Fruit fly (Drosophila melanogaster): ENCODE data around the gene Men.

Men gene

DNA sequence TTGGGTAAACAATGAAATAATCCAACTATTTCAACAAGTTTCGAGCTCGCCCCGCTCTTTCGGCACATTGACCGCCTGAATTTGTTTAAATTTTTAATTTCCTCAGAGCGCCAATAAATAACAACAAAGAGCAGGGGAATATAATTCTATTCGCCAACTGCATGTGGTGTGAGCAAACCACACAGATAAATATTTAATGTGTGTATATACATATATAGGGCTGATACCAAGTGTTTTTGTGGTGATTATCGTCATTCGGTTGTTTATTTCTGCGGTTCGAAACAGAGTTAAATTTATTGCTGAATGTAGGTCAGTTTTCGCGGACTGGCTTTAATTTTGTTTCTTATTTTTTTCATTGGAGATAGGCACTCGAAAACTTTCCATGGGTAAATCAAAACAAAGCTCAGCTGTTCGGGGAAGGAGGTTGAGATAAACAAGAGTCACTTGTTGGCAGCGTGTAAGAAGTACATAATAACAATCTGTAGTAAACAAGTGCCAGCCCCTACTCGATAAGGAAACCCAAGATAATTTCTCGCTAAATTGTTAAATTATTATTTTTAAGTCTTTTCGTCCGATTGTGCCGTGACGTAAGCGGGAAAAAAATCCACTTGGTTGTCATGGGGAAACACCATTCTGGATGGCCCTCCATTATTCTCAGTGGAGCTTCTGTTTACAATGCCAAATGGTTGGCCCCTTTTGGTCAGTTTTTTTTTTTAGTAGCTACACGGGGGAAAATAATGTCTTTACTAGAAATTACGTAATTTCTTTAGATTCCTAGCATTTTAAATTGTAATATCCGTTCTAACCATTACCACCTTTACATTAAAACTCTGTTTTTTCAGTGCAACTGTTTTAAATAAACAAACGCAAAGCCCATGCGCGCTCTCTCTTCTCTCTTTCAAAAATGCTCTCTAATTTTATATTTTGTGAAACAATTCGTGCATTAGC is 4.4 kb downstream of the Men start (continued):
- TF ChIP-seq dsx (GFP tag; optimal IDR thresholded peaks at IDR 0.05; ENCODE audit: poor library complexity, severe bottlenecking): no peak
- peak; percentile 25 for TF ChIP-seq CG7368 (GFP tag; optimal IDR thresholded peaks at IDR 0.05)
- TF ChIP-seq Blimp-1 (GFP tag; optimal IDR thresholded peaks at IDR 0.05): no peak
- peak; percentile 24 for TF ChIP-seq acj6 (GFP tag; optimal IDR thresholded peaks at IDR 0.05)
- no peak for TF ChIP-seq Hr38 (GFP tag; optimal IDR thresholded peaks at IDR 0.05)
- TF ChIP-seq ss (GFP tag; optimal IDR thresholded peaks at IDR 0.05): peak in 1 of 2 experiments; percentile 26
- peak; percentile 52; the same call in 2 of the 3 replicates for TF ChIP-seq CG8119 (GFP tag; IDR thresholded peaks at IDR 0.05)
- TF ChIP-seq OdsH (GFP tag; optimal IDR thresholded peaks at IDR 0.05): peak; percentile 50
- TF ChIP-seq CG34406 (GFP tag; optimal IDR thresholded peaks at IDR 0.05): no peak
- no peak for TF ChIP-seq CG1621 (tag; optimal IDR thresholded peaks at IDR 0.05)
- TF ChIP-seq Eip78C (GFP tag): peak; percentile 87
- TF ChIP-seq CG6276 (GFP tag; optimal IDR thresholded peaks at IDR 0.05): peak; percentile 16
- no peak for TF ChIP-seq Ets21C (GFP tag; optimal IDR thresholded peaks at IDR 0.05)
- TF ChIP-seq CG8319 (GFP tag; optimal IDR thresholded peaks at IDR 0.05): no peak
- no peak for TF ChIP-seq CG16779 (tag; optimal IDR thresholded peaks at IDR 0.05)
- TF ChIP-seq eg (GFP tag; IDR thresholded peaks at IDR 0.05): peak; percentile 65; the same call in 1 of the 3 replicates
- no peak for TF ChIP-seq CG11902 (GFP tag; optimal IDR thresholded peaks at IDR 0.05)
- peak; percentile 34 for TF ChIP-seq Hr39 (GFP tag; optimal IDR thresholded peaks at IDR 0.05)
- TF ChIP-seq Eip93F (GFP tag; optimal IDR thresholded peaks at IDR 0.05): peak; percentile 36
- no peak for TF ChIP-seq CG3032 (tag; optimal IDR thresholded peaks at IDR 0.05)
- peak; percentile 67 for TF ChIP-seq Hr4 (GFP tag; optimal IDR thresholded peaks at IDR 0.05)
- no peak for TF ChIP-seq cyc (GFP tag; optimal IDR thresholded peaks at IDR 0.05)
- TF ChIP-seq CG6792 (GFP tag; optimal IDR thresholded peaks at IDR 0.05): peak; percentile 41
- TF ChIP-seq CG6163 (GFP tag; IDR thresholded peaks at IDR 0.05): peak; percentile 68
- peak; percentile 40 for TF ChIP-seq fd59A (GFP tag; optimal IDR thresholded peaks at IDR 0.05)
- TF ChIP-seq fd85E (GFP tag; optimal IDR thresholded peaks at IDR 0.05): no peak

DNA sequence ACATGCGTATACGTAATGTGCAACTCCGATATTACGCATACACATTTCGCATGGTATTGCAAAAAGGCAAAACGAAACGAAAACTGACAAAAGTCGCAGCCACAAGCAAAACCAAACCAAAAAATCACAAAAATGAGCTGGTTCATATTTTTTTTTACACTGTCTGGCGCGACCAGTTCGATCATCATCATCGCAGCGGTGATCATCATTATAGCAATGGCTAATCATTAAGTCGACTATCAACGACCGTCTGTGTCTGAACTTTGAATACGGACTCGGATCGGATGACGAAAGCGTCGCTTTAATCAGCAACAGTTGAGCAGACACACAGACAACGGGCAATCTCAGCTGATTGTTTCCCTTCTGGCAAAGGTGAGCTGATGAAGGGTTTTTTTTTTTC is 5.3 kb downstream of the Men start:
- TF ChIP-seq CG16779 (tag; optimal IDR thresholded peaks at IDR 0.05) (no peak), CG8119 (GFP tag; IDR thresholded peaks at IDR 0.05) (peak; percentile 46; the same call in 2 of the 3 replicates), CG4318 (GFP tag; optimal IDR thresholded peaks at IDR 0.05) (no peak), ss (GFP tag; optimal IDR thresholded peaks at IDR 0.05) (peak; percentile 78 to 81), CG6808 (GFP tag; optimal IDR thresholded peaks at IDR 0.05) (peak; percentile 68), CG11762 (GFP tag; optimal IDR thresholded peaks at IDR 0.05; ENCODE audit: insufficient read depth) (peak; percentile 6), CG11902 (GFP tag; optimal IDR thresholded peaks at IDR 0.05) (no peak), CG1621 (tag; optimal IDR thresholded peaks at IDR 0.05) (peak; percentile 63), CG9139 (GFP tag; optimal IDR thresholded peaks at IDR 0.05) (peak; percentile 75), dsx (GFP tag; optimal IDR thresholded peaks at IDR 0.05; ENCODE audit: poor library complexity, severe bottlenecking) (no peak), CG6276 (GFP tag; optimal IDR thresholded peaks at IDR 0.05) (peak; percentile 77), CG10669 (GFP tag; optimal IDR thresholded peaks at IDR 0.05) (peak; percentile 41), eg (GFP tag; IDR thresholded peaks at IDR 0.05) (peak; percentile 38; the same call in 2 of the 3 replicates), svp (GFP tag) (peak; percentile 86), CG10631 (GFP tag; optimal IDR thresholded peaks at IDR 0.05) (no peak), net (GFP tag; optimal IDR thresholded peaks at IDR 0.05) (peak; percentile 53), CG15336 (GFP tag; IDR thresholded peaks at IDR 0.05) (peak; percentile 57), CG8319 (GFP tag; optimal IDR thresholded peaks at IDR 0.05) (no peak), spab (GFP tag; optimal IDR thresholded peaks at IDR 0.05) (peak; percentile 34)

Measured in whole organism, prepupa.